Worm (Caenorhabditis elegans) whole organism, young adult: ENCODE measurements around the gene srh-209.

Experiments
- hmg-1.2 ChIP-seq: fragments of 200-800 bp; sonication (Bioruptor generic); IDR thresholded peaks from 2 replicates; pipeline ENCODE4 v1.3.6; 2022; ENCODE audit warnings: missing genetic modification reagents, missing genetic modification characterization, missing compliant biosample characterization
- hrde-1 ChIP-seq: sonication (generic microtip); optimal IDR thresholded peaks from 2 replicates; lab custom pipeline; 2016; ENCODE audit warnings: missing genetic modification characterization, mild to moderate bottlenecking, missing compliant biosample characterization, moderate library complexity, missing genotype, missing genetic modification reagents, borderline replicate concordance
- nhr-90 ChIP-seq: sonication (generic microtip); optimal IDR thresholded peaks from 2 replicates; lab custom pipeline; 2016; ENCODE audit warnings: missing genotype, mild to moderate bottlenecking, missing genetic modification characterization, missing compliant biosample characterization
- tbp1 ChIP-seq: fragments of 200-800 bp; sonication (Bioruptor generic); optimal IDR thresholded peaks from 2 replicates; lab custom pipeline; 2018; ENCODE audit warnings: mild to moderate bottlenecking, missing genetic modification characterization, missing compliant biosample characterization
- tbx-9 ChIP-seq: sonication (generic microtip); optimal IDR thresholded peaks from 2 replicates; lab custom pipeline; 2016; ENCODE audit warnings: borderline replicate concordance, missing genetic modification characterization, inconsistent platforms, missing compliant biosample characterization

DNA sequence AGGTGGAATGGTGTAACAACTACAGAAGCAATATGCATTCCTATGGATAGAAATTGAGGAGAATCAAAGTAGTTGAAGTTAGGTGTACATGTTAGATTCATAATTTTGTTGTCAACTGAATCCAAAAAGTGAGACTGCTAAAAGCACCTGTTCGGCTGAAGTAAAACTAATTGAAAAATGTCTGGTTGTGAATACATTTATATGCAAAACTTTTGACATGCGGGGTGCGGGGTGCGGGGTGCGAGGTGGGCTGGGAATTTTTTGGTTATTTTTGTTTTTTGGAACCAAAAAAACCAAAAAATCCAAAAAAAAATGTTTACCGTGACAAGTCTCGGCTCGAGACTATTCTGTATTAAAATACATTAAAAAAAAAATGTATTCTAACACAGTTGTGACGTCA is 5.5 kb upstream of the srh-209 start, which contains the start of gene srh-207:
- no peak for TF ChIP-seq hmg-1.2 (GFP tag; lab: Robert Waterston, UW)
- no peak for TF ChIP-seq hrde-1
- TF ChIP-seq nhr-90 (tag; lab: Kevin White, UChicago) = no peak
- no peak for TF ChIP-seq tbx-9 (tag; lab: Kevin White, UChicago)
- no peak for TF ChIP-seq tbp1
